Worm (Caenorhabditis elegans) whole organism, L3 larva: ENCODE data around the gene F17C11.13.
A peak's percentile ranks its signal among the peaks of the same experiment; 100 is the strongest.

Source experiments
- ZK546.5 ChIP-seq: sonication (generic microtip); optimal IDR thresholded peaks from 2 replicates; lab custom pipeline; 2017; ENCODE audit warnings: missing biosample characterization, missing genetic modification characterization
- aly-2 ChIP-seq: fragments of 150-350 bp; optimal IDR thresholded peaks from 2 replicates; lab custom pipeline; 2014; ENCODE audit warnings: missing biosample characterization, missing genetic modification characterization
- ama-1 ChIP-seq: fragments of 150-350 bp; optimal IDR thresholded peaks from 2 replicates; lab custom pipeline; 2018
- ceh-28 ChIP-seq: fragments of 150-350 bp; optimal IDR thresholded peaks from 2 replicates; lab custom pipeline; 2014; ENCODE audit warnings: missing biosample characterization, missing genetic modification reagents, missing genetic modification characterization
- ceh-82 ChIP-seq: fragments of 150-350 bp; optimal IDR thresholded peaks from 2 replicates; lab custom pipeline; 2014; ENCODE audit warnings: missing biosample characterization, missing genetic modification characterization
- ceh-9 ChIP-seq: sonication (generic microtip); optimal IDR thresholded peaks from 2 replicates; lab custom pipeline; 2018; ENCODE audit warnings: missing biosample characterization, missing genetic modification characterization
- daf-12 ChIP-seq: fragments of 150-350 bp; optimal IDR thresholded peaks from 2 replicates; lab custom pipeline; 2014; ENCODE audit warnings: missing biosample characterization, missing genetic modification reagents, missing genetic modification characterization
- egl-27 ChIP-seq: sonication (generic microtip); optimal IDR thresholded peaks from 4 replicates; lab custom pipeline; 2017; ENCODE audit warnings: missing biosample characterization, missing genetic modification reagents, missing genetic modification characterization
- egl-5 ChIP-seq: fragments of 150-350 bp; optimal IDR thresholded peaks from 2 replicates; lab custom pipeline; 2017; ENCODE audit warnings: missing biosample characterization, missing genetic modification reagents, missing genetic modification characterization, inconsistent platforms
- elt-1 ChIP-seq: fragments of 150-350 bp; optimal IDR thresholded peaks from 2 replicates; lab custom pipeline; 2014; ENCODE audit warnings: missing biosample characterization, missing genetic modification characterization
- elt-2 ChIP-seq: sonication (generic microtip); optimal IDR thresholded peaks from 2 replicates; lab custom pipeline; 2016; ENCODE audit warnings: missing genetic modification reagents, mild to moderate bottlenecking, missing genetic modification characterization, missing compliant biosample characterization
- fkh-10 ChIP-seq: sonication (generic microtip); optimal IDR thresholded peaks from 2 replicates; lab custom pipeline; 2017; ENCODE audit warnings: missing biosample characterization, missing genetic modification reagents, missing genetic modification characterization
- fos-1 ChIP-seq: fragments of 150-350 bp; optimal IDR thresholded peaks from 2 replicates; lab custom pipeline; 2014; ENCODE audit warnings: missing biosample characterization, missing genetic modification characterization
- hmg-11 ChIP-seq: sonication (generic microtip); optimal IDR thresholded peaks from 2 replicates; lab custom pipeline; 2016; ENCODE audit warnings: missing genetic modification characterization, missing compliant biosample characterization
- lin-39 ChIP-seq: fragments of 150-350 bp; optimal IDR thresholded peaks from 2 replicates; lab custom pipeline; 2018; ENCODE audit warnings: missing biosample characterization, missing genetic modification reagents, missing genetic modification characterization
- mdl-1 ChIP-seq: fragments of 150-350 bp; optimal IDR thresholded peaks from 2 replicates; lab custom pipeline; 2014; ENCODE audit warnings: missing biosample characterization, missing genetic modification characterization
- nfya-1 ChIP-seq: sonication (generic microtip); optimal IDR thresholded peaks from 2 replicates; lab custom pipeline; 2017; ENCODE audit warnings: missing genetic modification characterization, mild to moderate bottlenecking, missing compliant biosample characterization, antibody characterized with exemption, moderate library complexity; ENCODE audit not compliant: insufficient read depth
- nhr-12 ChIP-seq: fragments of 150-350 bp; optimal IDR thresholded peaks from 2 replicates; lab custom pipeline; 2014; ENCODE audit warnings: missing biosample characterization, missing genetic modification characterization
- nhr-23 ChIP-seq: fragments of 150-350 bp; optimal IDR thresholded peaks from 2 replicates; lab custom pipeline; 2014; ENCODE audit warnings: missing biosample characterization, missing genetic modification reagents, missing genetic modification characterization
- nhr-237 ChIP-seq: fragments of 150-350 bp; optimal IDR thresholded peaks from 2 replicates; lab custom pipeline; 2014; ENCODE audit warnings: missing biosample characterization, missing genetic modification characterization
- nhr-28 ChIP-seq: fragments of 150-350 bp; optimal IDR thresholded peaks from 2 replicates; lab custom pipeline; 2014; ENCODE audit warnings: missing biosample characterization, missing genetic modification characterization
- nhr-43 ChIP-seq: sonication (generic microtip); optimal IDR thresholded peaks from 2 replicates; lab custom pipeline; 2016; ENCODE audit warnings: mild to moderate bottlenecking, missing genetic modification characterization, missing compliant biosample characterization; ENCODE audit not compliant: poor library complexity, severe bottlenecking
- nhr-67 ChIP-seq: fragments of 150-350 bp; optimal IDR thresholded peaks from 2 replicates; lab custom pipeline; 2014; ENCODE audit warnings: missing biosample characterization, missing genetic modification characterization
- pha-4 ChIP-seq: fragments of 150-350 bp; optimal IDR thresholded peaks from 2 replicates; lab custom pipeline; 2014; ENCODE audit warnings: missing biosample characterization, missing genetic modification reagents, missing genetic modification characterization
- pqm-1 ChIP-seq: fragments of 150-350 bp; optimal IDR thresholded peaks from 2 replicates; lab custom pipeline; 2017; ENCODE audit warnings: missing biosample characterization, missing genetic modification characterization, inconsistent platforms
- sea-2 ChIP-seq: fragments of 150-350 bp; sonication (generic microtip); optimal IDR thresholded peaks from 4 replicates; lab custom pipeline; 2014; ENCODE audit warnings: missing biosample characterization, missing genetic modification reagents, missing genetic modification characterization
- snpc-4 ChIP-seq: fragments of 150-350 bp; optimal IDR thresholded peaks from 2 replicates; lab custom pipeline; 2014; ENCODE audit warnings: missing biosample characterization, missing genetic modification characterization
- tbx-2 ChIP-seq: sonication (generic microtip); optimal IDR thresholded peaks from 2 replicates; lab custom pipeline; 2016; ENCODE audit warnings: mild to moderate bottlenecking, missing genetic modification characterization, missing compliant biosample characterization
- unc-39 ChIP-seq: sonication (generic microtip); optimal IDR thresholded peaks from 4 replicates; lab custom pipeline; 2017; ENCODE audit warnings: missing biosample characterization, missing genetic modification characterization
- unc-62 ChIP-seq: fragments of 150-350 bp; sonication (generic microtip); optimal IDR thresholded peaks from 4 replicates; lab custom pipeline; 2014; ENCODE audit warnings: missing biosample characterization, missing genetic modification reagents, missing genetic modification characterization
- zag-1 ChIP-seq: fragments of 150-350 bp; optimal IDR thresholded peaks from 2 replicates; lab custom pipeline; 2014; ENCODE audit warnings: missing biosample characterization, missing genetic modification characterization
- ztf-11 ChIP-seq: fragments of 150-350 bp; optimal IDR thresholded peaks from 2 replicates; lab custom pipeline; 2014; ENCODE audit warnings: missing biosample characterization, missing genetic modification characterization
- ztf-4 ChIP-seq: fragments of 150-350 bp; optimal IDR thresholded peaks from 2 replicates; lab custom pipeline; 2014; ENCODE audit warnings: missing biosample characterization, missing genetic modification characterization

F17C11.13 gene

ce11 chrV:10966874-10967273 lies 11.2 kb downstream of the F17C11.13 start:
- TF ChIP-seq nhr-67 (no peak), unc-39 (tag; lab: Kevin White, UChicago) (no peak), tbx-2 (tag; lab: Kevin White, UChicago) (no peak), ceh-28 (tag; lab: Kevin White, UChicago) (no peak), nhr-237 (tag; lab: Kevin White, UChicago) (no peak)

- TF ChIP-seq ceh-82 (tag; lab: Kevin White, UChicago): no peak
- peak; percentile 13 for TF ChIP-seq elt-2
- no peak for TF ChIP-seq ztf-4 (tag; lab: Kevin White, UChicago)
- no peak for TF ChIP-seq nhr-28 (tag; lab: Kevin White, UChicago)
- TF ChIP-seq, all 47 proteins: peak for 1
These were observed 12.0 kb downstream of the F17C11.13 start for ce11 chrV:10967594-10968273.

- TF ChIP-seq aly-2: no peak
- no peak for TF ChIP-seq ceh-28 (tag; lab: Kevin White, UChicago)
- TF ChIP-seq nhr-12: no peak
- TF ChIP-seq egl-5: no peak
- no peak for TF ChIP-seq nfya-1 (tag; lab: Kevin White, UChicago)
- no peak for TF ChIP-seq pqm-1 (tag; lab: Kevin White, UChicago)
- no peak for TF ChIP-seq egl-27 (tag; lab: Kevin White, UChicago)
- TF ChIP-seq mdl-1 (tag; lab: Kevin White, UChicago): no peak
- TF ChIP-seq daf-12 (tag; lab: Kevin White, UChicago): no peak
- TF ChIP-seq tbx-2 (tag; lab: Kevin White, UChicago): no peak
- no peak for TF ChIP-seq elt-1 (tag; lab: Kevin White, UChicago)
- no peak for TF ChIP-seq ceh-9 (tag; lab: Kevin White, UChicago)
- no peak for TF ChIP-seq nhr-43 (tag; lab: Kevin White, UChicago)
- TF ChIP-seq fos-1 (tag; lab: Kevin White, UChicago): no peak
- TF ChIP-seq ama-1 (lab: Kevin White, UChicago): no peak
- no peak for TF ChIP-seq sea-2 (GFP tag; lab: Kevin White, UChicago)
- TF ChIP-seq ztf-11 (tag; lab: Kevin White, UChicago): no peak
- no peak for TF ChIP-seq nhr-23
- TF ChIP-seq lin-39 (tag; lab: Kevin White, UChicago): no peak
These were observed 14.3 kb downstream of the F17C11.13 start, which contains the start of gene F17C11.22 for ce11 chrV:10970070-10970469. Gene F17C11.22 (minus strand): TSS chrV:10970170.

ce11 chrV:10970930-10971329 lies 15.2 kb downstream of the F17C11.13 start:
- TF ChIP-seq hmg-11 (tag; lab: Kevin White, UChicago) (no peak), unc-62 (no peak), nhr-23 (peak; percentile 38), ama-1 (lab: Kevin White, UChicago) (no peak), pha-4 (tag; lab: Kevin White, UChicago) (no peak)

- TF ChIP-seq snpc-4 (tag; lab: Kevin White, UChicago): no peak
- TF ChIP-seq daf-12 (tag; lab: Kevin White, UChicago): no peak
- no peak for TF ChIP-seq nfya-1 (tag; lab: Kevin White, UChicago)
- TF ChIP-seq ZK546.5: no peak
- no peak for TF ChIP-seq pha-4 (tag; lab: Kevin White, UChicago)
- no peak for TF ChIP-seq ceh-28 (tag; lab: Kevin White, UChicago)
- TF ChIP-seq egl-5: no peak
- no peak for TF ChIP-seq fkh-10 (GFP tag; lab: Kevin White, UChicago)
- TF ChIP-seq zag-1: no peak
- TF ChIP-seq nhr-23: no peak
- no peak for TF ChIP-seq elt-1 (tag; lab: Kevin White, UChicago)
These were observed 19.4 kb downstream of the F17C11.13 start for ce11 chrV:10975091-10975490.
